Worm (Caenorhabditis elegans): ENCODE measurements around the gene srx-134.
A peak's percentile ranks its signal among the peaks of the same experiment; 100 is the strongest.

The srx-134 gene

DNA sequence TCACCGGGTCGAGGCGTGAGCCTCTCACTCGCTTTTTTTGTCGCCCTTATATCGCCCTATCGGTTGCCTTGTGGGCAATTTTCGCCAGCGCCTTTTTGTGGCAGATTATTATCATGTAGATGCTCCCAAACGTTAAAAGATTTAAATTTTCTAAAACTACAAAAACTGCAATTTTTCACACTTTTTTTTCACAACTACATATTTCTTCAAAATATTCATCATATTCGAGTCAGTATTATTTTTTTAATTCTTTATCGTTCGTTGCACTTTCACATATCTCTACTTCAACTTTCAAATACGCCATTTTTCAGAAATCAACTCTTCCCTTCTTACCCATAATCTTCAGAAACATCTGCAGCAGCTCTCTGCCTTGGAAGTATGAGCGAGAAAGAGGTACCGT lies 43.3 kb downstream of the srx-134 start, which contains the start of gene ceh-24:
TSS of gene ceh-24 (plus strand) at position 301 of the 400 bp plus-strand sequence.
- no peak for TF ChIP-seq tab-1 (GFP tag; IDR thresholded peaks at IDR 0.05)
- TF ChIP-seq flt-1 (GFP tag; IDR thresholded peaks at IDR 0.05): no peak
- TF ChIP-seq ztf-29 (GFP tag; IDR thresholded peaks at IDR 0.05): no peak
- TF ChIP-seq ref-1 (GFP tag; conservative IDR thresholded peaks at IDR 0.05): no peak
- no peak for TF ChIP-seq klf-2 (GFP tag; conservative IDR thresholded peaks at IDR 0.05)
- no peak for TF ChIP-seq ztf-23 (GFP tag; IDR thresholded peaks at IDR 0.05)
- no peak for TF ChIP-seq med-1 (GFP tag; optimal IDR thresholded peaks at IDR 0.05; ENCODE audit: insufficient read depth)
- TF ChIP-seq cog-1 (tag; optimal IDR thresholded peaks at IDR 0.05): no peak
- no peak for TF ChIP-seq T22C8.4 (GFP tag; IDR thresholded peaks at IDR 0.05)

DNA sequence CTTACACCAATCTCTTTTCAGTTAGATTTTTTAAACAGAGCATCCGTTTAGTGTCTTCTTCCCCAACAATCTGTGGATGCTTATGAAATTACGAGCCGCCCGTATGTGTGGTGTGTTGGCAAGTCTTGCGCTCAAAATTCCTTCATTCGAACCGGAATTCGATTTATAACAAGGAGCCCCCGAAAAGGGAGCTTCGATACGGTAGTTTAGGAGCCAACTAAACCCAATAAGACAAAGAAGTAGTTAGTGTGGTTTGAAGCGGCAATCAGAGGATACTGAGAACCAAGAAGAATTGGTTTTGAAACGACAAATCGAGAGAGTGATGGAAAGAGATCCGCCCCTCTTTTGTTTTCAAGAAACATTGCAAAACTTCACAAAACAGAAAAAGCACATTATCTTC lies 43.9 kb downstream of the srx-134 start:
- TF ChIP-seq ztf-29 (GFP tag; IDR thresholded peaks at IDR 0.05) (no peak), T22C8.4 (GFP tag; IDR thresholded peaks at IDR 0.05) (no peak), ref-1 (GFP tag; conservative IDR thresholded peaks at IDR 0.05) (no peak), cog-1 (tag; optimal IDR thresholded peaks at IDR 0.05) (no peak), ztf-23 (GFP tag; IDR thresholded peaks at IDR 0.05) (no peak), flt-1 (GFP tag; IDR thresholded peaks at IDR 0.05) (no peak)

DNA sequence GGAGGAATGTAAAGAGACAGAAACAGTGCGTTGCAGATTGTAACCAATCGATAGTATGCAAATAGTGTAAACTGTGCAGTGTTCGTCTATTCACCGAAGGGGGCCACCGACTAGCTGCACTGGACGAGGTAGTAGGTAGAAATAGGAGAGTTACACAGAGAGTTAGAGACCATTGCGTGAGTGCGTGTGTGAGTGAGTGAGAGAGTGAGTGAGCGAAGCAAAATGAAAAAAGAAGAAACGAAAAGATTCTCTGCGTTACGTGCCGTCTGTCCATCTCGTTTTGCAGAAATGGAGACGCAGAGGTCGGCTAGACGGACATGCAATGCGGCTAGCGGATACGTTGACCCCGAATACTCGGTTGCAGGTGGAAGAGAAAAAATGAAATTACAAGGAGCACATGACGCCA lies 47.8 kb downstream of the srx-134 start:
- TF ChIP-seq T22C8.4 (GFP tag; IDR thresholded peaks at IDR 0.05): peak; percentile 59; the same call in 1 of the 2 replicates
- TF ChIP-seq flt-1 (GFP tag; IDR thresholded peaks at IDR 0.05): 0 out of 2 replicates have a peak, but pooled peaks have one; percentile 65
- TF ChIP-seq tab-1 (GFP tag; IDR thresholded peaks at IDR 0.05): no peak
- TF ChIP-seq cog-1 (tag; optimal IDR thresholded peaks at IDR 0.05): peak; percentile 63

DNA sequence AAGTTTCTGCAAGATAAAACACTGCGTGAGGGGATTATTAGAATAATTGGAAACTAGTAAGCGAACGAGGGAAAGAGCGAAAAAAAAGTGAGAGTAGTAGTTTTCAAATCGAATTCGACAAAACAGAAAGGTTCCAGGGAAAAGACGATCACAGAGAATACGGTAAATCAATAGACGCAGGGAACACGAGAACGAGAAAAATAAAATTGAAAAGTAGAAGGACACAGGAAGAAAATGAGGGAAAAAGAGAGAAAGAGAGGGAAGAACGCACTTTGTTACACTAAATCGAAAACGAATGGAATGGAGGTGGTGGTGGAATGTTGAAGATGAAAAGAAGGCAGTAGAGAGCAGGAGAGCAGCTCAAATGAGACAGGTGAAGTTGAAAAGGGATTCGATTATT lies 49.0 kb downstream of the srx-134 start, which contains the start of gene swan-1:
TSS of gene swan-1 (minus strand) at position 6 of the 400 bp plus-strand sequence.
- no peak for TF ChIP-seq med-1 (GFP tag; optimal IDR thresholded peaks at IDR 0.05; ENCODE audit: insufficient read depth)
- TF ChIP-seq tab-1 (GFP tag; IDR thresholded peaks at IDR 0.05): no peak
- TF ChIP-seq ztf-23 (GFP tag; IDR thresholded peaks at IDR 0.05): no peak
- no peak for TF ChIP-seq flt-1 (GFP tag; IDR thresholded peaks at IDR 0.05)
- no peak for TF ChIP-seq ref-1 (GFP tag; conservative IDR thresholded peaks at IDR 0.05)
- TF ChIP-seq cog-1 (tag; optimal IDR thresholded peaks at IDR 0.05): no peak
- TF ChIP-seq ztf-29 (GFP tag; IDR thresholded peaks at IDR 0.05): no peak
- TF ChIP-seq T22C8.4 (GFP tag; IDR thresholded peaks at IDR 0.05): no peak
- TF ChIP-seq klf-2 (GFP tag; conservative IDR thresholded peaks at IDR 0.05): no peak

Data from whole organism, midembryonic.